Worm (Caenorhabditis elegans) whole organism, early embryonic: ENCODE data around the gene F35D2.2.

ENCODE experiments used
- B0310.2 ChIP-seq: sonication (generic microtip); optimal IDR thresholded peaks from 2 replicates; lab custom pipeline; 2016; ENCODE audit warnings: mild to moderate bottlenecking, missing genetic modification characterization, missing compliant biosample characterization
- F13C5.2 ChIP-seq: sonication (generic microtip); optimal IDR thresholded peaks from 2 replicates; lab custom pipeline; 2017; ENCODE audit warnings: mild to moderate bottlenecking, missing genetic modification characterization, inconsistent platforms, missing compliant biosample characterization
- aly-1 ChIP-seq: sonication (generic microtip); optimal IDR thresholded peaks from 2 replicates; lab custom pipeline; 2016; ENCODE audit warnings: missing genetic modification characterization, missing compliant biosample characterization
- ama-1 ChIP-seq: fragments of 150-350 bp; optimal IDR thresholded peaks from 2 replicates; lab custom pipeline; 2014
- ceh-13 ChIP-seq: fragments of 200-800 bp; sonication (Bioruptor generic); optimal IDR thresholded peaks from 2 replicates; lab custom pipeline; 2018; ENCODE audit warnings: mild to moderate bottlenecking, missing genetic modification characterization, missing compliant biosample characterization
- ceh-36 ChIP-seq: sonication (generic microtip); optimal IDR thresholded peaks from 2 replicates; lab custom pipeline; 2016; ENCODE audit warnings: missing genetic modification characterization, inconsistent platforms, missing compliant biosample characterization
- ets-7 ChIP-seq: sonication (generic microtip); optimal IDR thresholded peaks from 2 replicates; lab custom pipeline; 2016; ENCODE audit warnings: missing genotype, missing genetic modification characterization, missing compliant biosample characterization
- flt-1 ChIP-seq: fragments of 200-800 bp; sonication (Bioruptor generic); IDR thresholded peaks from 2 replicates; pipeline ENCODE4 v1.3.6; 2022; ENCODE audit warnings: missing genetic modification characterization, missing compliant biosample characterization
- hmbx-1 ChIP-seq: sonication (generic microtip); optimal IDR thresholded peaks from 2 replicates; lab custom pipeline; 2016; ENCODE audit warnings: mild to moderate bottlenecking, missing genetic modification characterization, missing compliant biosample characterization
- hmg-4 ChIP-seq: fragments of 200-800 bp; sonication (Bioruptor generic); optimal IDR thresholded peaks from 2 replicates; lab custom pipeline; 2018; ENCODE audit warnings: mild to moderate bottlenecking, missing genetic modification characterization, missing compliant biosample characterization
- hnd-1 ChIP-seq: sonication (generic microtip); optimal IDR thresholded peaks from 2 replicates; lab custom pipeline; 2016; ENCODE audit warnings: missing genetic modification characterization, missing compliant biosample characterization
- pes-1 ChIP-seq: fragments of 200-800 bp; sonication (Bioruptor generic); IDR thresholded peaks from 2 replicates; pipeline ENCODE4 v1.3.6; 2022; ENCODE audit warnings: missing genetic modification reagents, missing genetic modification characterization, missing compliant biosample characterization
- scrt-1 ChIP-seq: fragments of 200-800 bp; sonication (Bioruptor generic); IDR thresholded peaks from 2 replicates; pipeline ENCODE4 v1.3.6; 2022; ENCODE audit warnings: missing genetic modification characterization, missing compliant biosample characterization
- sea-1 ChIP-seq: fragments of 200-800 bp; sonication (Bioruptor generic); conservative IDR thresholded peaks from 2 replicates; pipeline ENCODE4 v1.3.6; 2022; ENCODE audit warnings: missing genetic modification characterization, missing compliant biosample characterization
- tbx-11 ChIP-seq: fragments of 200-800 bp; sonication (Bioruptor generic); IDR thresholded peaks from 2 replicates; pipeline ENCODE4 v1.3.6; 2022; ENCODE audit warnings: missing genetic modification characterization, missing compliant biosample characterization
- tbx-37 ChIP-seq: fragments of 200-800 bp; sonication (Bioruptor generic); conservative IDR thresholded peaks from 2 replicates; pipeline ENCODE4 v1.3.6; 2022; ENCODE audit warnings: missing genetic modification reagents, missing genetic modification characterization, missing compliant biosample characterization
- tra-4 ChIP-seq: sonication (generic microtip); optimal IDR thresholded peaks from 2 replicates; lab custom pipeline; 2017; ENCODE audit warnings: missing genetic modification characterization, missing compliant biosample characterization

The F35D2.2 gene

DNA sequence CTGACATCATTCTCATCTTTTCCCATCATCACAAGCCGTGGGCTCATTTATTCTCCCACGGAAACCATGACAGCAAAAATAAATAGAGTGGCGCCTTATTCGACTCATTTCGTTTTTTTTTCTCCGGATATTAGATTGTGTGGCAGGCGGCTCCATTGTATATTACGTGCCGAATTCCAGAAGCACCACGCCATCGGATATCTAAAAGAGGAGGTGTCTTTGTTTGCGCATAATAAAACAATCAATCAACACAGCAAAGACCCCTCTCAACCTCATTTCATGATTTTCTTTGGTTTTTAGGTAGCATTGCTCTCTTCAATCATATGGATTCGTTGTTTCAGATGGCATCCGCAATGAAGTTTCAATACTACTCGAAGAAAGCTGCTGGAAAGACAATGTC lies 25.2 kb upstream of the F35D2.2 start, which contains the start of gene tph-1:
tph-1 (plus strand) TSS at position 301 of the 400 bp plus-strand sequence.
- TF ChIP-seq B0310.2, result no peak

DNA sequence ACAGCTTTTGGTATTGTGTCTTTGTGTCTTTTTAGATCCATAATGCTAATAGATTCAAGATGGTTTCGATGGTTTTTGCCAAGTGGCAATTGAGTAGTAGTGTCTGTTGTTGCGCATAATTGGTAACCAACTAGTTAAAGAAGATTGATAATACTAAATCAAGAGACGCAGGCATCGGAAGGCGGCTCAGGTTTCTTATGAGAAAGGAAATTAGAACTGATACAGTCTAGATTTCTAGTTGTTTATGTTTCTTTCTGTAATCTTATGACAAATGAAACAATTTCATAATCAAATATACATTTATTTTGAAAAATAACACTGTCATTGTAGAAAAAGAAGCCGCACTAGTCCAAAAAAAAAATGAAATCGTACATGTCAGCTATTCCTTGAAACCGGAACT lies 20.4 kb upstream of the F35D2.2 start, which contains the start of gene ZK1290.10:
ZK1290.10 (minus strand) TSS at position 101 of the 400 bp plus-strand sequence.
- TF ChIP-seq sea-1 (no peak), ceh-13 (GFP tag; lab: Kevin White, UChicago) (no peak), tbx-37 (GFP tag; lab: Robert Waterston, UW) (no peak), hnd-1 (no peak), aly-1 (tag; lab: Kevin White, UChicago) (no peak), hmbx-1 (tag; lab: Kevin White, UChicago) (no peak)

DNA sequence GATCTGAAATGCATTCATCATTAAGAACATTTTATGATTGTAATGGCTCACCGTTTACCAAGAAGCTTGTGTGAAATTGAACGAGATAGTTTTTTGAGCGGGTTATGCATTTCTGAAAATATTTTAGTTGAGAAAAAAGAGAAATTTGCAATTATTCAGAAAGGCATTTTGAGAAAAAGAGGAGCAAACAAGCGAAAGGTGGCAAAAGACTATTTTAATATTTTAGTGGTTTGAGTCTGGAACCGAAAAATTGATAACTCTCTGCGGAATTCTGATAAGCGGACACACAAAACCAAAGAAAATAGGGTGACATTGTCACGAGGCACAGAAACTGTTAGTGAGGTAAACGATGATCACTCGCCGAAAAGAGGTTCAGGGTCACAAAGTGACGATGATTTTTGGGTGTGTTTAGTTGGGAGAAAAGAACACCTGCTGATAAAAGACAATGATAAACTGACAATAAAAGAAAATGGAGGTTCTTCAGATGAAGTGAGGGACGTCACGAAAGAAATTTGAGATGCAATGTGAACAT lies 19.5 kb upstream of the F35D2.2 start:
- TF ChIP-seq ets-7 (tag; lab: Kevin White, UChicago) (no peak), ceh-36 (tag; lab: Kevin White, UChicago) (no peak), flt-1 (GFP tag; lab: Robert Waterston, UW) (no peak), aly-1 (tag; lab: Kevin White, UChicago) (no peak), ceh-13 (GFP tag; lab: Kevin White, UChicago) (no peak), ama-1 (lab: Kevin White, UChicago) (no peak), hnd-1 (no peak), hmbx-1 (tag; lab: Kevin White, UChicago) (no peak), scrt-1 (GFP tag; lab: Robert Waterston, UW) (no peak), sea-1 (no peak), pes-1 (GFP tag; lab: Robert Waterston, UW) (no peak), tbx-11 (GFP tag; lab: Robert Waterston, UW) (no peak), F13C5.2 (tag; lab: Kevin White, UChicago) (no peak), tbx-37 (GFP tag; lab: Robert Waterston, UW) (no peak), B0310.2 (no peak)

DNA sequence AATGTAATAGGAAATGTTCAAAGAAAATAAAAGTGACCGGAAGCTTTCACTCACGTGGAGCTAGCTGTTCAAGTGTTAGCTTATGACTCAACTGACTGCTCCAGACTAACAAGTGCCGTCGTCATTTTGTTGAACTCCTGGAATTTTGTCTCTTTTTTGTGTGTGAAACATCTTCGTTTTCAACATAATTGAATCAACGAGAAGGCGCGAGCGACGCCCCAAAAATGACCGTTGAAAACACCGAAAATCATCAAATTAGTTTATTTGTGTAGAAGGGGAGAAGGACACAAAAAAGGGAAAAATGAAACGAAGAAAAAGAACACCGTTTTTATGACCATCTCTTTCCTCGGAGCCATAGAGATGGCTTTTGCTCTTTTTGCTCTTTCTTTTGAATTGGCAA lies 18.8 kb upstream of the F35D2.2 start, which contains the start of gene ZK1290.14:
ZK1290.14 (minus strand) TSS at position 139 of the 400 bp plus-strand sequence.
- TF ChIP-seq F13C5.2 (tag; lab: Kevin White, UChicago), result no peak
- TF ChIP-seq flt-1 (GFP tag; lab: Robert Waterston, UW), result no peak
- no peak for TF ChIP-seq ceh-13 (GFP tag; lab: Kevin White, UChicago)
- TF ChIP-seq ama-1 (lab: Kevin White, UChicago), result no peak
- no peak for TF ChIP-seq hmg-4 (GFP tag; lab: Kevin White, UChicago)
- TF ChIP-seq tbx-11 (GFP tag; lab: Robert Waterston, UW), result no peak
- TF ChIP-seq ceh-36 (tag; lab: Kevin White, UChicago), result no peak
- TF ChIP-seq ets-7 (tag; lab: Kevin White, UChicago), result no peak
- no peak for TF ChIP-seq aly-1 (tag; lab: Kevin White, UChicago)
- no peak for TF ChIP-seq hnd-1
- no peak for TF ChIP-seq tbx-37 (GFP tag; lab: Robert Waterston, UW)
- TF ChIP-seq B0310.2, result no peak
- no peak for TF ChIP-seq pes-1 (GFP tag; lab: Robert Waterston, UW)

- TF ChIP-seq sea-1 (no peak), tra-4 (tag; lab: Kevin White, UChicago) (no peak), hnd-1 (no peak), pes-1 (GFP tag; lab: Robert Waterston, UW) (no peak), hmg-4 (GFP tag; lab: Kevin White, UChicago) (no peak), F13C5.2 (tag; lab: Kevin White, UChicago) (no peak), tbx-37 (GFP tag; lab: Robert Waterston, UW) (no peak), flt-1 (GFP tag; lab: Robert Waterston, UW) (no peak), ceh-36 (tag; lab: Kevin White, UChicago) (no peak)
Measured at ce11 chrII:7557981-7558380, 16.3 kb upstream of the F35D2.2 start.

DNA sequence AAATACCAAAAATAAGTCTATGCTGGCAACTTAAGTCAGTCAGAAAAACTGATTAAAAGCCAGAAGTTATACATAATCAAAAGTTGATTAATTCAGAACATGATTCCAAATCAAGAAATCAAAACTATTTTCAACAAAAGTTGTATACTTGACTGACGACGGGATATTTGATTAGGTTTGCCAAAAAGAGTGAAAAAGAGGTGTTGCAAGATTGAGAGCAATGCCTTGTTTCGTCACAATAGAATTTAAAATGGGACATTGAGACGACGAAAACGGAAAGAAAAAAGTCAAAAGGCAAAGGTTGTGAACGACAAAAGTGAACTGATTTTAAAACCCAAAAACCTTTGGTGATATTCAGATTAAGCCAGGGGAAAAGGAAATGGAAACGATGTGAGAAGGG lies 15.4 kb upstream of the F35D2.2 start:
- TF ChIP-seq flt-1 (GFP tag; lab: Robert Waterston, UW), result no peak
- no peak for TF ChIP-seq ama-1 (lab: Kevin White, UChicago)
- TF ChIP-seq scrt-1 (GFP tag; lab: Robert Waterston, UW), result no peak
- TF ChIP-seq tbx-37 (GFP tag; lab: Robert Waterston, UW), result no peak
- no peak for TF ChIP-seq hnd-1

DNA sequence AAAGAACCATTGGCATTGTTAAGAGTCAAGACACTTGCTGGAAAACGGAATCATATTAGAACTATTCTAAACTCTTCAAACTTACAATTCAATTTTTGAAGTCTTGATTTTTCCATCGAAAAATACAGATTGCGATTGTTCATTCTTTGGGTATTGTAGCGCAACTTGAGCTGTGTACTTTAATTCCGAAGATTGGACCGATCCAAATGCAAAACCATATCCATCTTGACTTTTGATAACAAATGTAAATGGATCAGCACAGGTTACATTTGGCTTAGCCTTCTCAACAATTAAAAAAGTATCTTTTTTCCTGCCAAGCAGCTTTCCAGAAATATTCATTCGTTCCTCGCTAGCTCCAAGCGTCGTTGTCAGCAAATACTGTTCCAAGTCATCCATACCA lies 13.4 kb upstream of the F35D2.2 start:
- TF ChIP-seq tbx-11 (GFP tag; lab: Robert Waterston, UW), result no peak
- no peak for TF ChIP-seq hnd-1
- TF ChIP-seq F13C5.2 (tag; lab: Kevin White, UChicago), result no peak
- TF ChIP-seq ceh-36 (tag; lab: Kevin White, UChicago), result no peak
- no peak for TF ChIP-seq pes-1 (GFP tag; lab: Robert Waterston, UW)
- no peak for TF ChIP-seq ama-1 (lab: Kevin White, UChicago)
- TF ChIP-seq ceh-13 (GFP tag; lab: Kevin White, UChicago), result no peak
- no peak for TF ChIP-seq tbx-37 (GFP tag; lab: Robert Waterston, UW)
- no peak for TF ChIP-seq scrt-1 (GFP tag; lab: Robert Waterston, UW)
- no peak for TF ChIP-seq hmg-4 (GFP tag; lab: Kevin White, UChicago)
- TF ChIP-seq hmbx-1 (tag; lab: Kevin White, UChicago), result no peak
- TF ChIP-seq ets-7 (tag; lab: Kevin White, UChicago), result no peak
- TF ChIP-seq B0310.2, result no peak
- no peak for TF ChIP-seq aly-1 (tag; lab: Kevin White, UChicago)
- no peak for TF ChIP-seq sea-1
- TF ChIP-seq tra-4 (tag; lab: Kevin White, UChicago), result no peak

- TF ChIP-seq scrt-1 (GFP tag; lab: Robert Waterston, UW) (no peak), hnd-1 (no peak), hmbx-1 (tag; lab: Kevin White, UChicago) (no peak), B0310.2 (no peak), ceh-13 (GFP tag; lab: Kevin White, UChicago) (no peak), flt-1 (GFP tag; lab: Robert Waterston, UW) (no peak), tbx-11 (GFP tag; lab: Robert Waterston, UW) (no peak), pes-1 (GFP tag; lab: Robert Waterston, UW) (no peak), tra-4 (tag; lab: Kevin White, UChicago) (no peak), sea-1 (no peak), aly-1 (tag; lab: Kevin White, UChicago) (no peak), tbx-37 (GFP tag; lab: Robert Waterston, UW) (no peak), ets-7 (tag; lab: Kevin White, UChicago) (no peak), ceh-36 (tag; lab: Kevin White, UChicago) (no peak), hmg-4 (GFP tag; lab: Kevin White, UChicago) (no peak), ama-1 (lab: Kevin White, UChicago) (no peak), F13C5.2 (tag; lab: Kevin White, UChicago) (no peak)
Measured at ce11 chrII:7561494-7561893, 12.7 kb upstream of the F35D2.2 start, which contains the start of the genes ZK1290.11 and ZK1290.1. Gene ZK1290.11, minus strand, starts transcription at chrII:7561594. Gene ZK1290.1, plus strand, starts transcription at chrII:7561764.
